Comparison of ENCODE assay signal across 1 worm cellular context in the genomic region with DNA sequence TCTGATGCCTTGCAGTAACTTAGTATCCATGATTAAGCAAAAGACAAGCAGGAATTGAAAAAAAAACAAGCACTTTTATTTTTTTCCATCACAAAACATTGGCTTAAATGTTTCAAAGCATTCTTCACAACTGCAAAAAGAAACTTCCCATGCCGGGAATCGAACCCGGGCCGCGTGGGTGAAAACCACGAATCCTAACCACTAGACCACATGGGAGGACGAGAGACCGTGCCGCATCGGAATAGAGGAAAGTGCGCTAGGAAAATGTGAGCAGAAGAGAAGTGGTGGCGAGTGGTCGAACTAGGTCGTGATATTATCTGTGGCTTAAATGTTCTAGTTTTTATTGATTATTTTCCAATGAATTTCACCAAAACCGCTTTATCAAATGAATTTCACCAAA.
A peak's percentile ranks its signal among the peaks of the same experiment; 100 is the strongest.
TF ChIP-seq lines count a peak whose summit lies in the region.

No protein-coding gene starts in this region.

TF ChIP-seq in whole organism, L4 larva, 104 proteins besides CTCF, POLR2A, EP300 and RAD21 (continued from another document):
- TF ChIP-seq snpc-4 (tag; optimal IDR thresholded peaks at IDR 0.05; lab: Kevin White, UChicago) (no peak), unc-62 (GFP tag; optimal IDR thresholded peaks at IDR 0.05 in 1 of 2; lab: Kevin White, UChicago) (no peak), unc-62 (tag; optimal IDR thresholded peaks at IDR 0.05; lab: Kevin White, UChicago) (no peak), rbr-2 (tag; optimal IDR thresholded peaks at IDR 0.05; lab: Kevin White, UChicago) (peak; percentile 30), ztf-11 (tag; optimal IDR thresholded peaks at IDR 0.05; lab: Kevin White, UChicago) (no peak), duxl-1 (tag; optimal IDR thresholded peaks at IDR 0.05; lab: Kevin White, UChicago; ENCODE audit: poor library complexity) (peak; percentile 81), mdl-1 (tag; optimal IDR thresholded peaks at IDR 0.05; lab: Kevin White, UChicago) (peak in 1 of 2 experiments; percentile 72), skn-1 (tag; optimal IDR thresholded peaks at IDR 0.05; lab: Kevin White, UChicago) (no peak), egl-43 (GFP tag; IDR thresholded peaks at IDR 0.05; lab: Robert Waterston, UW) (peak; percentile 82), lsy-2 (tag; optimal IDR thresholded peaks at IDR 0.05; lab: Kevin White, UChicago) (no peak), lim-7 (GFP tag; IDR thresholded peaks at IDR 0.05; lab: Robert Waterston, UW) (peak; percentile 88), nhr-77 (tag; optimal IDR thresholded peaks at IDR 0.05; lab: Kevin White, UChicago) (peak; percentile 64), spr-3 (GFP tag; optimal IDR thresholded peaks at IDR 0.05; lab: Kevin White, UChicago) (no peak), fos-1 (tag; optimal IDR thresholded peaks at IDR 0.05; lab: Kevin White, UChicago) (no peak), F10B5.3 (tag; optimal IDR thresholded peaks at IDR 0.05; lab: Kevin White, UChicago) (no peak), ztf-7 (tag; optimal IDR thresholded peaks at IDR 0.05; lab: Kevin White, UChicago) (peak; percentile 59), F37D6.2 (tag; optimal IDR thresholded peaks at IDR 0.05; lab: Kevin White, UChicago) (no peak), ceh-20 (GFP tag; IDR thresholded peaks at IDR 0.05; lab: Robert Waterston, UW) (0 out of 2 replicates have a peak, but pooled peaks have one; percentile 33), aha-1 (tag; lab: Kevin White, UChicago) (peak; percentile 94), ceh-28 (tag; optimal IDR thresholded peaks at IDR 0.05; lab: Kevin White, UChicago) (no peak), spr-1 (tag; optimal IDR thresholded peaks at IDR 0.05; lab: Kevin White, UChicago) (peak; percentile 14), mep-1 (tag; optimal IDR thresholded peaks at IDR 0.05; lab: Kevin White, UChicago) (peak; percentile 65), zfp-2 (tag; optimal IDR thresholded peaks at IDR 0.05; lab: Kevin White, UChicago) (no peak), ceh-82 (tag; optimal IDR thresholded peaks at IDR 0.05; lab: Kevin White, UChicago) (no peak), lin-38 (GFP tag; IDR thresholded peaks at IDR 0.05; lab: Robert Waterston, UW) (no peak), ces-1 (GFP tag; optimal IDR thresholded peaks at IDR 0.05; lab: Kevin White, UChicago) (no peak), T26A8.4 (GFP tag; IDR thresholded peaks at IDR 0.05; lab: Robert Waterston, UW) (no peak; the same call in 1 of the 2 replicates), hmg-1.1 (GFP tag; IDR thresholded peaks at IDR 0.05; lab: Robert Waterston, UW) (peak; percentile 90), nhr-6 (tag; optimal IDR thresholded peaks at IDR 0.05; lab: Kevin White, UChicago) (no peak), unc-130 (GFP tag; optimal IDR thresholded peaks at IDR 0.05; lab: Kevin White, UChicago) (no peak), ceh-62 (tag; optimal IDR thresholded peaks at IDR 0.05; lab: Kevin White, UChicago) (no peak), zag-1 (tag; optimal IDR thresholded peaks at IDR 0.05; lab: Kevin White, UChicago) (no peak), nhr-48 (tag; optimal IDR thresholded peaks at IDR 0.05; lab: Kevin White, UChicago) (no peak), tag-97 (GFP tag; IDR thresholded peaks at IDR 0.05; lab: Robert Waterston, UW) (no peak), D1046.2 (GFP tag; IDR thresholded peaks at IDR 0.05; lab: Robert Waterston, UW) (no peak), sdz-12 (GFP tag; optimal IDR thresholded peaks at IDR 0.05; lab: Kevin White, UChicago) (no peak), saeg-2 (GFP tag; IDR thresholded peaks at IDR 0.05; lab: Robert Waterston, UW) (no peak), mes-2 (tag; optimal IDR thresholded peaks at IDR 0.05; lab: Kevin White, UChicago; ENCODE audit: poor library complexity, severe bottlenecking) (peak; percentile 81), lin-1 (GFP tag; IDR thresholded peaks at IDR 0.05; lab: Robert Waterston, UW) (peak; percentile 53; the same call in 1 of the 2 replicates), dmd-9 (GFP tag; IDR thresholded peaks at IDR 0.05; lab: Robert Waterston, UW) (peak; percentile 60; the same call in 1 of the 2 replicates), aly-2 (tag; optimal IDR thresholded peaks at IDR 0.05; lab: Kevin White, UChicago) (no peak), dmd-6 (GFP tag; IDR thresholded peaks at IDR 0.05; lab: Robert Waterston, UW) (peak; percentile 55), nhr-11 (tag; optimal IDR thresholded peaks at IDR 0.05; lab: Kevin White, UChicago) (no peak)
